Fruit fly (Drosophila melanogaster) whole organism, embryonic: ENCODE results near the gene Mst89B.

ENCODE experiments used
- Adf1 ChIP-seq: fragments of 200-800 bp; sonication (Bioruptor generic); IDR thresholded peaks from 2 replicates; pipeline ENCODE4 v1.3.6; 2022; ENCODE audit warnings: missing biosample characterization, missing genetic modification characterization
- Atf3 ChIP-seq: fragments of 200-800 bp; sonication (Bioruptor generic); optimal IDR thresholded peaks from 3 replicates; lab custom pipeline; 2016; ENCODE audit warnings: missing biosample characterization, missing genetic modification characterization
- Bdp1 ChIP-seq: fragments of 200-800 bp; sonication (Bioruptor generic); optimal IDR thresholded peaks from 3 replicates; lab custom pipeline; 2016; ENCODE audit warnings: missing biosample characterization, missing genetic modification characterization
- Bteb2 ChIP-seq: fragments of 200-800 bp; sonication (Bioruptor generic); optimal IDR thresholded peaks from 2 replicates; lab custom pipeline; 2016; ENCODE audit warnings: missing biosample characterization, missing genetic modification characterization
- CG10147 ChIP-seq: fragments of 200-800 bp; sonication (Bioruptor generic); optimal IDR thresholded peaks from 2 replicates; lab custom pipeline; 2019; ENCODE audit warnings: missing biosample characterization, mild to moderate bottlenecking, missing genetic modification characterization, moderate library complexity
- CG11560 ChIP-seq: fragments of 200-800 bp; sonication (Bioruptor generic); IDR thresholded peaks from 3 replicates; pipeline ENCODE4 v1.3.6; 2022; ENCODE audit warnings: missing biosample characterization, missing genetic modification characterization
- CG12391 ChIP-seq: fragments of 200-800 bp; sonication (Bioruptor generic); optimal IDR thresholded peaks from 3 replicates; lab custom pipeline; 2018; ENCODE audit warnings: missing biosample characterization, mild to moderate bottlenecking, missing genetic modification characterization, moderate library complexity
- CG13624 ChIP-seq: fragments of 200-800 bp; sonication (Bioruptor generic); optimal IDR thresholded peaks from 2 replicates; lab custom pipeline; 2016; ENCODE audit warnings: missing biosample characterization, missing genetic modification characterization
- CG13894 ChIP-seq: fragments of 200-800 bp; sonication (Bioruptor generic); optimal IDR thresholded peaks from 3 replicates; lab custom pipeline; 2018; ENCODE audit warnings: missing biosample characterization, mild to moderate bottlenecking, missing genetic modification characterization, moderate library complexity
- CG14667 ChIP-seq: fragments of 200-800 bp; sonication (Bioruptor generic); IDR thresholded peaks from 2 replicates; pipeline ENCODE4 v1.3.6; 2022; ENCODE audit warnings: missing biosample characterization, missing genetic modification characterization
- CG14965 ChIP-seq: fragments of 200-800 bp; sonication (Bioruptor generic); optimal IDR thresholded peaks from 2 replicates; lab custom pipeline; 2016; ENCODE audit warnings: missing biosample characterization, missing genetic modification characterization, borderline replicate concordance
- CG15011 ChIP-seq: fragments of 200-800 bp; sonication (Bioruptor generic); optimal IDR thresholded peaks from 3 replicates; lab custom pipeline; 2018; ENCODE audit warnings: missing biosample characterization, mild to moderate bottlenecking, missing genetic modification characterization
- CG16813 ChIP-seq: fragments of 200-800 bp; sonication (Bioruptor generic); IDR thresholded peaks from 3 replicates; pipeline ENCODE4 v1.3.6; 2022; ENCODE audit warnings: missing biosample characterization, missing genetic modification characterization; ENCODE audit not compliant: partially characterized antibody
- CG17802 ChIP-seq: fragments of 200-800 bp; sonication (Bioruptor generic); optimal IDR thresholded peaks from 2 replicates; lab custom pipeline; 2018; ENCODE audit warnings: missing biosample characterization, mild to moderate bottlenecking, missing genetic modification characterization, moderate library complexity
- CG17912 ChIP-seq: fragments of 200-800 bp; sonication (Bioruptor generic); optimal IDR thresholded peaks from 2 replicates; lab custom pipeline; 2018; ENCODE audit warnings: missing biosample characterization, mild to moderate bottlenecking, missing genetic modification characterization
- CG7987 ChIP-seq: fragments of 200-800 bp; sonication (Bioruptor generic); optimal IDR thresholded peaks from 2 replicates; lab custom pipeline; 2018; ENCODE audit warnings: missing biosample characterization, mild to moderate bottlenecking, missing genetic modification characterization, moderate library complexity
- CG9876 ChIP-seq: fragments of 200-800 bp; sonication (Bioruptor generic); optimal IDR thresholded peaks from 2 replicates; lab custom pipeline; 2016; ENCODE audit warnings: missing biosample characterization, missing genetic modification characterization
- D ChIP-seq, 2 experiments: fragments of 200-800 bp in 1 of 2; fragments of >200 bp in 1 of 2; sonication (Bioruptor generic) in 1 of 2; optimal IDR thresholded peaks; 2 replicates in 1 of 2; 3 replicates in 1 of 2; lab custom pipeline; 2017; ENCODE audit warnings: mild to moderate bottlenecking in 1 of 2, missing biosample characterization in 1 of 2, missing genetic modification characterization in 1 of 2, missing genetic modification reagents in 1 of 2
- Deaf1 ChIP-seq: fragments of 200-800 bp; optimal IDR thresholded peaks from 3 replicates; lab custom pipeline; 2019; ENCODE audit warnings: missing biosample characterization, mild to moderate bottlenecking, missing genetic modification characterization, moderate library complexity
- Dek ChIP-seq: fragments of 200-800 bp; sonication (Bioruptor generic); optimal IDR thresholded peaks from 3 replicates; lab custom pipeline; 2019; ENCODE audit warnings: missing biosample characterization, mild to moderate bottlenecking, missing genetic modification characterization, moderate library complexity
- Drgx ChIP-seq: fragments of 200-800 bp; sonication (Bioruptor generic); IDR thresholded peaks from 2 replicates; pipeline ENCODE4 v1.3.6; 2022; ENCODE audit warnings: missing biosample characterization, missing genetic modification characterization
- Elba2 ChIP-seq: fragments of 200-800 bp; sonication (Bioruptor generic); optimal IDR thresholded peaks from 3 replicates; lab custom pipeline; 2016; ENCODE audit warnings: missing biosample characterization, missing genetic modification characterization
- H2.0 ChIP-seq: fragments of 200-800 bp; sonication (Bioruptor generic); IDR thresholded peaks from 2 replicates; pipeline ENCODE4 v1.3.6; 2022; ENCODE audit warnings: missing biosample characterization, missing genetic modification characterization
- HmgZ ChIP-seq: fragments of 200-800 bp; sonication (Bioruptor generic); optimal IDR thresholded peaks from 2 replicates; lab custom pipeline; 2018; ENCODE audit warnings: missing biosample characterization, mild to moderate bottlenecking, missing genetic modification characterization
- MTF-1 ChIP-seq: fragments of 200-800 bp; sonication (Bioruptor generic); optimal IDR thresholded peaks from 2 replicates; lab custom pipeline; 2018; ENCODE audit warnings: missing biosample characterization, mild to moderate bottlenecking, missing genetic modification characterization, borderline replicate concordance
- Mad ChIP-seq: fragments of 200-800 bp; sonication (Bioruptor generic); optimal IDR thresholded peaks from 2 replicates; lab custom pipeline; 2016; ENCODE audit warnings: missing biosample characterization, missing genetic modification characterization
- NC2β ChIP-seq: fragments of 200-800 bp; sonication (Bioruptor generic); optimal IDR thresholded peaks from 2 replicates; lab custom pipeline; 2016; ENCODE audit warnings: missing biosample characterization, missing genetic modification characterization
- Optix ChIP-seq: fragments of 200-800 bp; sonication (Bioruptor generic); IDR thresholded peaks from 3 replicates; pipeline ENCODE4 v1.3.6; 2022; ENCODE audit warnings: missing biosample characterization, missing genetic modification characterization
- Sox102F ChIP-seq: fragments of 200-800 bp; sonication (Bioruptor generic); optimal IDR thresholded peaks from 2 replicates; lab custom pipeline; 2018; ENCODE audit warnings: missing biosample characterization, mild to moderate bottlenecking, missing genetic modification characterization, moderate library complexity
- Stat92E ChIP-seq, 3 experiments: fragments of >200 bp in 2 of 3; fragments of 200-800 bp in 1 of 3; sonication (Bioruptor generic) in 1 of 3; optimal IDR thresholded peaks; 2 replicates each; lab custom pipeline; 2017 to 2019; ENCODE audit warnings: missing biosample characterization in 3 of 3, missing genetic modification characterization in 3 of 3, mild to moderate bottlenecking in 1 of 3, moderate library complexity in 1 of 3
- crp ChIP-seq, 2 experiments: fragments of 200-800 bp; sonication (Bioruptor generic); optimal IDR thresholded peaks; 2 replicates in 1 of 2; 3 replicates in 1 of 2; lab custom pipeline; 2017; ENCODE audit warnings: missing biosample characterization in 2 of 2, missing genetic modification characterization in 2 of 2, mild to moderate bottlenecking in 1 of 2, moderate library complexity in 1 of 2
- eyg ChIP-seq: fragments of 200-800 bp; sonication (Bioruptor generic); optimal IDR thresholded peaks from 3 replicates; lab custom pipeline; 2016; ENCODE audit warnings: missing biosample characterization, missing genetic modification characterization
- fu2 ChIP-seq: fragments of 200-800 bp; sonication (Bioruptor generic); optimal IDR thresholded peaks from 2 replicates; lab custom pipeline; 2016; ENCODE audit warnings: missing biosample characterization, missing genetic modification characterization
- h ChIP-seq: fragments of >200 bp; optimal IDR thresholded peaks from 2 replicates; lab custom pipeline; 2017
- jigr1 ChIP-seq: fragments of 200-800 bp; sonication (Bioruptor generic); IDR thresholded peaks from 3 replicates; pipeline ENCODE4 v1.3.6; 2022; ENCODE audit warnings: missing biosample characterization, missing genetic modification characterization
- jing ChIP-seq: fragments of 200-800 bp; sonication (Bioruptor generic); optimal IDR thresholded peaks from 2 replicates; lab custom pipeline; 2018; ENCODE audit warnings: missing biosample characterization, mild to moderate bottlenecking, missing genetic modification characterization
- kni ChIP-seq: fragments of 200-800 bp; sonication (Bioruptor generic); optimal IDR thresholded peaks from 3 replicates; lab custom pipeline; 2017; ENCODE audit warnings: mild to moderate bottlenecking, missing biosample characterization, missing genetic modification reagents, missing genetic modification characterization
- knrl ChIP-seq: fragments of 200-800 bp; sonication (Bioruptor generic); IDR thresholded peaks from 3 replicates; pipeline ENCODE4 v1.3.6; 2022; ENCODE audit warnings: missing biosample characterization, missing genetic modification characterization; ENCODE audit not compliant: partially characterized antibody
- lov ChIP-seq, 2 experiments: fragments of 200-800 bp in 1 of 2; fragments of >200 bp in 1 of 2; sonication (Bioruptor generic) in 1 of 2; IDR thresholded peaks in 1 of 2; optimal IDR thresholded peaks in 1 of 2; 2 replicates in 1 of 2; 3 replicates in 1 of 2; pipeline versions ENCODE4 v1.3.6 to Lab custom; 2017 to 2022; ENCODE audit warnings: missing biosample characterization in 1 of 2, missing genetic modification characterization in 1 of 2
- maf-S ChIP-seq: fragments of 200-800 bp; sonication (Bioruptor generic); optimal IDR thresholded peaks from 2 replicates; lab custom pipeline; 2016; ENCODE audit warnings: missing biosample characterization, missing genetic modification characterization
- org-1 ChIP-seq: fragments of 200-800 bp; sonication (Bioruptor generic); optimal IDR thresholded peaks from 2 replicates; lab custom pipeline; 2017; ENCODE audit warnings: missing biosample characterization, missing genetic modification characterization
- psq ChIP-seq: fragments of 200-800 bp; sonication (Bioruptor generic); optimal IDR thresholded peaks from 2 replicates; lab custom pipeline; 2017; ENCODE audit warnings: missing biosample characterization, missing genetic modification characterization
- sd ChIP-seq: fragments of 200-800 bp; sonication (Bioruptor generic); optimal IDR thresholded peaks from 3 replicates; lab custom pipeline; 2018; ENCODE audit warnings: missing biosample characterization, mild to moderate bottlenecking, missing genetic modification characterization, moderate library complexity
- sqz ChIP-seq: fragments of 200-800 bp; sonication (Bioruptor generic); optimal IDR thresholded peaks from 3 replicates; lab custom pipeline; 2018; ENCODE audit warnings: missing biosample characterization, mild to moderate bottlenecking, missing genetic modification characterization
- stc ChIP-seq: fragments of 200-800 bp; sonication (Bioruptor generic); IDR thresholded peaks from 2 replicates; pipeline ENCODE4 v1.3.6; 2022; ENCODE audit warnings: missing biosample characterization, missing genetic modification characterization
- tgo ChIP-seq: fragments of 200-800 bp; sonication (Bioruptor generic); IDR thresholded peaks from 3 replicates; pipeline ENCODE4 v1.3.6; 2022; ENCODE audit warnings: missing biosample characterization, missing genetic modification characterization
- vfl ChIP-seq: fragments of 200-800 bp; sonication (Bioruptor generic); optimal IDR thresholded peaks from 2 replicates; lab custom pipeline; 2016; ENCODE audit warnings: missing biosample characterization, missing genetic modification characterization

Gene Mst89B

DNA sequence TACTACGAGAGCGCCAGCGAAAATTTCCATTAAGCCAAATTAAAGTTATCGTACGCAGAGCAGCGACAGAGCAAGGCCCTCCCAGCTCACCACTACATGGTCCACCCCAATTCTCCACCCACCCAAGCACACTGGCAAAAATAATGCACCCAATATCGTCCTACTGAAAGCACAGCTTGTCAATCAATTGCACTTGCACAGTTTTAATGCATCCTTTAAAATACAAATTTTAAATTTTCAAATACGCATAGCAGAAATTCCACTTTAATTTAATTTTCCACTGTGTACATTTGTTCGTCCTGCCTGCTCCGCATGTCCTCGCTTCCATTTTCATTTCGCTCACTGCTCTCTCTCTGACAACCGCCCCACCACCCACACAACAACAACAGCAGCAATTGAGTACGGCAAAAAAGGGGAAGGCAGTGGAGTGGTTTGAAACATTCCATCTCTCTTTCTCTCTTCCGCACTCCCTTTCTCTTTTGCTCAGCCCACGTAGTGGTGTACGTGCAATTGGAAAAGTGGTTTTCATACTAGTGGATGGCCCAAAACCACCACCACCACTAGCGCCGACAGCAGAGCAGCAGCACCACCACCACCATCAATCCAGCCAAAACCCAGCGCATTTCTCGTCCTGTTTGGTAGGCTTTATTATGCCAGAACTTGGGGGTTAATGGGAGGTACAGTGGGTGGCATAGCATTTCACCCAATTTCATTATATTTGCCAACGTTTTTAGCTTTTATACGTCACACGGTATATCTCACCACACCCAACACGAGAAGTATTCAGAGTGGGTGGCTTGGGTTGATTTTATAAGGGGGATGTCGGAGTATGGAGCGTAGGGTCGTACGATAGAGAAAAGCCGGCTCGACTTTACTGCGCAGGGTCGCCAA is 19.0 kb upstream of the Mst89B start (continued):
- no peak for TF ChIP-seq CG17912 (GFP tag; lab: Kevin White, UChicago)
- peak; percentile 69 for TF ChIP-seq CG12391 (tag; lab: Kevin White, UChicago)
- peak; percentile 46 for TF ChIP-seq Deaf1 (tag; lab: Kevin White, UChicago)
- TF ChIP-seq CG13894 = peak; percentile 85
- peak; percentile 87 for TF ChIP-seq eyg
- TF ChIP-seq kni = peak; percentile 69
- TF ChIP-seq Bteb2 (GFP tag; lab: Kevin White, UChicago) = peak; percentile 47
- TF ChIP-seq Mad (GFP tag; lab: Kevin White, UChicago) = peak; percentile 48
- TF ChIP-seq fu2 = no peak
- TF ChIP-seq NC2β (GFP tag; lab: Kevin White, UChicago) = peak; percentile 79
- TF ChIP-seq sqz (GFP tag; lab: Kevin White, UChicago) = peak; percentile 64
- peak; percentile 50 for TF ChIP-seq Dek (tag; lab: Kevin White, UChicago)
- TF ChIP-seq CG14667 (GFP tag; lab: Robert Waterston, UW) = peak; percentile 71
- 0 out of 3 replicates have a peak, but pooled peaks have one; percentile 23 for TF ChIP-seq Optix (GFP tag; lab: Robert Waterston, UW)
- TF ChIP-seq Sox102F = peak; percentile 68
- peak; percentile 41 for TF ChIP-seq maf-S (GFP tag; lab: Kevin White, UChicago)
- peak; percentile 54 for TF ChIP-seq CG11560 (tag; lab: Robert Waterston, UW)
- TF ChIP-seq CG16813 (GFP tag; lab: Robert Waterston, UW) = no peak
- TF ChIP-seq lov (optimal IDR thresholded peaks at IDR 0.05; lab: Kevin White, UChicago) = no peak
- TF ChIP-seq lov (GFP tag; IDR thresholded peaks at IDR 0.05; lab: Robert Waterston, UW) = peak; percentile 81; the same call in 2 of the 3 replicates
- TF ChIP-seq CG10147 = peak; percentile 93
- peak; percentile 69 for TF ChIP-seq CG17802 (tag; lab: Kevin White, UChicago)
- peak; percentile 33 for TF ChIP-seq CG9876 (GFP tag; lab: Kevin White, UChicago)
- no peak for TF ChIP-seq D (optimal IDR thresholded peaks at IDR 0.05; lab: Kevin White, UChicago)
- TF ChIP-seq D (GFP tag; optimal IDR thresholded peaks at IDR 0.05; lab: Kevin White, UChicago) = peak; percentile 82
- peak; percentile 48 for TF ChIP-seq HmgZ
- TF ChIP-seq vfl (GFP tag; lab: Kevin White, UChicago) = peak; percentile 53
- TF ChIP-seq MTF-1 = peak; percentile 83
- TF ChIP-seq CG14965 (GFP tag; lab: Kevin White, UChicago) = peak; percentile 79
- TF ChIP-seq CG7987 (GFP tag; lab: Kevin White, UChicago) = peak; percentile 80
- peak in 1 of 2 experiments; percentile 20 for TF ChIP-seq crp (GFP tag; optimal IDR thresholded peaks at IDR 0.05; lab: Kevin White, UChicago)
- peak; percentile 57 for TF ChIP-seq sd
- no peak for TF ChIP-seq knrl (GFP tag; lab: Robert Waterston, UW)
- TF ChIP-seq tgo = peak; percentile 66; the same call in 2 of the 3 replicates
- no peak for TF ChIP-seq h
- no peak for TF ChIP-seq Stat92E (GFP tag; optimal IDR thresholded peaks at IDR 0.05; lab: Kevin White, UChicago)
- peak; percentile 14 for TF ChIP-seq Bdp1 (GFP tag; lab: Kevin White, UChicago)
- peak; percentile 84 for TF ChIP-seq CG15011 (GFP tag; lab: Kevin White, UChicago)
- peak; percentile 5; the same call in 1 of the 2 replicates for TF ChIP-seq Adf1 (GFP tag; lab: Robert Waterston, UW)
- TF ChIP-seq jing = peak; percentile 17
- TF ChIP-seq Atf3 = no peak
- peak; percentile 77 for TF ChIP-seq Drgx (GFP tag; lab: Robert Waterston, UW)
- peak; percentile 47 for TF ChIP-seq CG13624 (GFP tag; lab: Kevin White, UChicago)
- TF ChIP-seq org-1 (GFP tag; lab: Kevin White, UChicago) = peak; percentile 79
- TF ChIP-seq stc (GFP tag; lab: Robert Waterston, UW) = peak; percentile 84
- TF ChIP-seq jigr1 = peak; percentile 50; the same call in 2 of the 3 replicates
- peak; percentile 31; the same call in 1 of the 2 replicates for TF ChIP-seq H2.0 (GFP tag; lab: Robert Waterston, UW)
- TF ChIP-seq psq (GFP tag; lab: Kevin White, UChicago) = no peak
- no peak for TF ChIP-seq Elba2 (GFP tag; lab: Kevin White, UChicago)
